Fruit fly (Drosophila melanogaster): ENCODE results near the gene CG13639.

Gene CG13639

dm6 chr3R:24875939-24876842 lies 16.0 kb upstream of the CG13639 start, which contains the start of gene CG3744 (continued):
- TF ChIP-seq CG32532 (GFP tag; IDR thresholded peaks at IDR 0.05) (peak; percentile 97), Trl (optimal IDR thresholded peaks at IDR 0.05) (peak in 1 of 2 experiments; percentile 57), Trl (GFP tag; optimal IDR thresholded peaks at IDR 0.05) (peak; percentile 68), CG8924 (tag; optimal IDR thresholded peaks at IDR 0.05) (peak; percentile 90), CG11398 (GFP tag; optimal IDR thresholded peaks at IDR 0.05) (peak; percentile 27), ham (GFP tag; IDR thresholded peaks at IDR 0.05) (peak; percentile 52; the same call in 1 of the 2 replicates), pros (GFP tag; optimal IDR thresholded peaks at IDR 0.05) (no peak), hb (GFP tag; IDR thresholded peaks at IDR 0.05; ENCODE audit: partially characterized antibody) (peak; percentile 87), CG13775 (GFP tag; optimal IDR thresholded peaks at IDR 0.05) (peak; percentile 89), gcm2 (GFP tag; optimal IDR thresholded peaks at IDR 0.05) (peak; percentile 43), PHDP (tag; optimal IDR thresholded peaks at IDR 0.05) (peak; percentile 92), CG1233 (GFP tag; optimal IDR thresholded peaks at IDR 0.05) (peak; percentile 91), H2.0 (GFP tag; IDR thresholded peaks at IDR 0.05) (peak; percentile 94), CG1024 (GFP tag; IDR thresholded peaks at IDR 0.05) (peak; percentile 85), kah (GFP tag; optimal IDR thresholded peaks at IDR 0.05) (no peak), BEAF-32 (GFP tag; optimal IDR thresholded peaks at IDR 0.05) (peak; percentile 92), CG14710 (tag; optimal IDR thresholded peaks at IDR 0.05) (no peak), CG14014 (GFP tag; IDR thresholded peaks at IDR 0.05) (peak; percentile 95), CG6689 (GFP tag; IDR thresholded peaks at IDR 0.05) (peak; percentile 93), peb (GFP tag; IDR thresholded peaks at IDR 0.05) (peak; percentile 78), ATbp (GFP tag; optimal IDR thresholded peaks at IDR 0.05) (no peak), CG6765 (GFP tag; optimal IDR thresholded peaks at IDR 0.05) (peak; percentile 61), chif (GFP tag; optimal IDR thresholded peaks at IDR 0.05) (peak; percentile 40 to 59), Vsx1 (GFP tag; optimal IDR thresholded peaks at IDR 0.05) (no peak), CG2202 (tag; optimal IDR thresholded peaks at IDR 0.05) (peak; percentile 57), CG11696 (GFP tag; IDR thresholded peaks at IDR 0.05) (peak; percentile 81), Ada2b (GFP tag; IDR thresholded peaks at IDR 0.05) (peak; percentile 93), CG15073 (GFP tag; optimal IDR thresholded peaks at IDR 0.05) (peak; percentile 49), yki (optimal IDR thresholded peaks at IDR 0.05) (no peak), ssp (GFP tag; IDR thresholded peaks at IDR 0.05) (peak; percentile 86), CG2678 (tag; optimal IDR thresholded peaks at IDR 0.05) (peak; percentile 90), schlank (tag; optimal IDR thresholded peaks at IDR 0.05) (peak; percentile 67), Dip2 (GFP tag; IDR thresholded peaks at IDR 0.05) (0 out of 2 replicates have a peak, but pooled peaks have one; percentile 9), CG3281 (GFP tag; optimal IDR thresholded peaks at IDR 0.05) (peak; percentile 90), pb (GFP tag; optimal IDR thresholded peaks at IDR 0.05) (peak; percentile 62), ac (GFP tag; optimal IDR thresholded peaks at IDR 0.05) (peak; percentile 20), CG10979 (tag; optimal IDR thresholded peaks at IDR 0.05) (peak; percentile 84), Dek (tag; optimal IDR thresholded peaks at IDR 0.05) (peak; percentile 95), Aef1 (GFP tag; IDR thresholded peaks at IDR 0.05) (peak; percentile 92), Bgb (GFP tag; IDR thresholded peaks at IDR 0.05; ENCODE audit: partially characterized antibody) (peak; percentile 95), CG8290 (GFP tag; optimal IDR thresholded peaks at IDR 0.05) (peak; percentile 83), CG8290 (tag; optimal IDR thresholded peaks at IDR 0.05) (peak in 1 of 2 experiments; percentile 17), CG6272 (GFP tag; IDR thresholded peaks at IDR 0.05) (peak; percentile 96), mld (GFP tag; IDR thresholded peaks at IDR 0.05; ENCODE audit: partially characterized antibody) (peak; percentile 84), z (GFP tag; IDR thresholded peaks at IDR 0.05) (peak; percentile 38; the same call in 1 of the 3 replicates), Lpt (GFP tag; optimal IDR thresholded peaks at IDR 0.05) (no peak), Abd-B (GFP tag; optimal IDR thresholded peaks at IDR 0.05) (peak; percentile 85), vvl (GFP tag; IDR thresholded peaks at IDR 0.05) (peak; percentile 98), Ssrp (tag; optimal IDR thresholded peaks at IDR 0.05) (peak; percentile 88), Deaf1 (tag; optimal IDR thresholded peaks at IDR 0.05) (peak; percentile 65)
